Worm (Caenorhabditis elegans) whole organism, L3 larva: Measurements from ENCODE around the gene enpp-1.
A peak's percentile ranks its signal among the peaks of the same experiment; 100 is the strongest.

ENCODE experiments used
- R02D3.7 ChIP-seq: fragments of 150-350 bp; optimal IDR thresholded peaks from 2 replicates; lab custom pipeline; 2014; ENCODE audit warnings: missing biosample characterization, missing genetic modification characterization
- ZK546.5 ChIP-seq: sonication (generic microtip); optimal IDR thresholded peaks from 2 replicates; lab custom pipeline; 2017; ENCODE audit warnings: missing biosample characterization, missing genetic modification characterization
- ama-1 ChIP-seq: fragments of 150-350 bp; optimal IDR thresholded peaks from 2 replicates; lab custom pipeline; 2018
- ceh-16 ChIP-seq: sonication (generic microtip); optimal IDR thresholded peaks from 2 replicates; lab custom pipeline; 2017; ENCODE audit warnings: missing biosample characterization, missing genetic modification characterization
- ceh-28 ChIP-seq: fragments of 150-350 bp; optimal IDR thresholded peaks from 2 replicates; lab custom pipeline; 2014; ENCODE audit warnings: missing biosample characterization, missing genetic modification reagents, missing genetic modification characterization
- ceh-82 ChIP-seq: fragments of 150-350 bp; optimal IDR thresholded peaks from 2 replicates; lab custom pipeline; 2014; ENCODE audit warnings: missing biosample characterization, missing genetic modification characterization
- ceh-9 ChIP-seq: sonication (generic microtip); optimal IDR thresholded peaks from 2 replicates; lab custom pipeline; 2018; ENCODE audit warnings: missing biosample characterization, missing genetic modification characterization
- egl-5 ChIP-seq: fragments of 150-350 bp; optimal IDR thresholded peaks from 2 replicates; lab custom pipeline; 2017; ENCODE audit warnings: missing biosample characterization, missing genetic modification reagents, missing genetic modification characterization, inconsistent platforms
- elt-1 ChIP-seq: fragments of 150-350 bp; optimal IDR thresholded peaks from 2 replicates; lab custom pipeline; 2014; ENCODE audit warnings: missing biosample characterization, missing genetic modification characterization
- elt-3 ChIP-seq, 3 experiments: fragments of 150-350 bp in 1 of 3; sonication (generic microtip) in 2 of 3; optimal IDR thresholded peaks; 2 replicates in 2 of 3; 4 replicates in 1 of 3; lab custom pipeline; 2014 to 2017; ENCODE audit warnings: missing biosample characterization in 3 of 3, missing genetic modification characterization in 3 of 3
- eor-1 ChIP-seq, 2 experiments: fragments of 150-350 bp; optimal IDR thresholded peaks; 2 replicates each; lab custom pipeline; 2014 to 2018; ENCODE audit warnings: missing biosample characterization in 2 of 2, missing genetic modification characterization in 2 of 2
- fkh-2 ChIP-seq: fragments of 150-350 bp; optimal IDR thresholded peaks from 2 replicates; lab custom pipeline; 2014; ENCODE audit warnings: missing biosample characterization, missing genetic modification reagents, missing genetic modification characterization
- hmg-11 ChIP-seq: sonication (generic microtip); optimal IDR thresholded peaks from 2 replicates; lab custom pipeline; 2016; ENCODE audit warnings: missing genetic modification characterization, missing compliant biosample characterization
- jun-1 ChIP-seq: fragments of 150-350 bp; optimal IDR thresholded peaks from 2 replicates; lab custom pipeline; 2014; ENCODE audit warnings: missing biosample characterization, missing genetic modification reagents, missing genetic modification characterization
- lin-15B ChIP-seq: fragments of 150-350 bp; optimal IDR thresholded peaks from 2 replicates; lab custom pipeline; 2014; ENCODE audit warnings: missing biosample characterization, missing genetic modification characterization
- lin-39 ChIP-seq: fragments of 150-350 bp; optimal IDR thresholded peaks from 2 replicates; lab custom pipeline; 2018; ENCODE audit warnings: missing biosample characterization, missing genetic modification reagents, missing genetic modification characterization
- mdl-1 ChIP-seq: fragments of 150-350 bp; optimal IDR thresholded peaks from 2 replicates; lab custom pipeline; 2014; ENCODE audit warnings: missing biosample characterization, missing genetic modification characterization
- mml-1 ChIP-seq: fragments of 150-350 bp; sonication (generic microtip); optimal IDR thresholded peaks from 3 replicates; lab custom pipeline; 2014; ENCODE audit warnings: missing biosample characterization, missing genetic modification characterization
- nfya-1 ChIP-seq: sonication (generic microtip); optimal IDR thresholded peaks from 2 replicates; lab custom pipeline; 2017; ENCODE audit warnings: missing genetic modification characterization, mild to moderate bottlenecking, missing compliant biosample characterization, antibody characterized with exemption, moderate library complexity; ENCODE audit not compliant: insufficient read depth
- nhr-11 ChIP-seq: fragments of 150-350 bp; optimal IDR thresholded peaks from 2 replicates; lab custom pipeline; 2014; ENCODE audit warnings: missing biosample characterization, missing genetic modification characterization
- nhr-23 ChIP-seq: fragments of 150-350 bp; optimal IDR thresholded peaks from 2 replicates; lab custom pipeline; 2014; ENCODE audit warnings: missing biosample characterization, missing genetic modification reagents, missing genetic modification characterization
- nhr-25 ChIP-seq: sonication (generic microtip); optimal IDR thresholded peaks from 2 replicates; lab custom pipeline; 2017; ENCODE audit warnings: missing biosample characterization, missing genetic modification characterization
- nhr-28 ChIP-seq: fragments of 150-350 bp; optimal IDR thresholded peaks from 2 replicates; lab custom pipeline; 2014; ENCODE audit warnings: missing biosample characterization, missing genetic modification characterization
- nhr-43 ChIP-seq: sonication (generic microtip); optimal IDR thresholded peaks from 2 replicates; lab custom pipeline; 2016; ENCODE audit warnings: mild to moderate bottlenecking, missing genetic modification characterization, missing compliant biosample characterization; ENCODE audit not compliant: poor library complexity, severe bottlenecking
- nhr-67 ChIP-seq: fragments of 150-350 bp; optimal IDR thresholded peaks from 2 replicates; lab custom pipeline; 2014; ENCODE audit warnings: missing biosample characterization, missing genetic modification characterization
- nhr-76 ChIP-seq: fragments of 150-350 bp; sonication (generic microtip); optimal IDR thresholded peaks from 5 replicates; lab custom pipeline; 2014; ENCODE audit warnings: missing biosample characterization, missing genetic modification characterization
- pqm-1 ChIP-seq: fragments of 150-350 bp; optimal IDR thresholded peaks from 2 replicates; lab custom pipeline; 2017; ENCODE audit warnings: missing biosample characterization, missing genetic modification characterization, inconsistent platforms
- sea-2 ChIP-seq: fragments of 150-350 bp; sonication (generic microtip); optimal IDR thresholded peaks from 4 replicates; lab custom pipeline; 2014; ENCODE audit warnings: missing biosample characterization, missing genetic modification reagents, missing genetic modification characterization
- skn-1 ChIP-seq: fragments of 150-350 bp; optimal IDR thresholded peaks from 2 replicates; lab custom pipeline; 2014; ENCODE audit warnings: missing biosample characterization, missing genetic modification characterization
- tbx-2 ChIP-seq: sonication (generic microtip); optimal IDR thresholded peaks from 2 replicates; lab custom pipeline; 2016; ENCODE audit warnings: mild to moderate bottlenecking, missing genetic modification characterization, missing compliant biosample characterization
- unc-39 ChIP-seq: sonication (generic microtip); optimal IDR thresholded peaks from 4 replicates; lab custom pipeline; 2017; ENCODE audit warnings: missing biosample characterization, missing genetic modification characterization
- unc-62 ChIP-seq: fragments of 150-350 bp; sonication (generic microtip); optimal IDR thresholded peaks from 4 replicates; lab custom pipeline; 2014; ENCODE audit warnings: missing biosample characterization, missing genetic modification reagents, missing genetic modification characterization
- zag-1 ChIP-seq: fragments of 150-350 bp; optimal IDR thresholded peaks from 2 replicates; lab custom pipeline; 2014; ENCODE audit warnings: missing biosample characterization, missing genetic modification characterization
- ztf-11 ChIP-seq: fragments of 150-350 bp; optimal IDR thresholded peaks from 2 replicates; lab custom pipeline; 2014; ENCODE audit warnings: missing biosample characterization, missing genetic modification characterization
- ztf-4 ChIP-seq: fragments of 150-350 bp; optimal IDR thresholded peaks from 2 replicates; lab custom pipeline; 2014; ENCODE audit warnings: missing biosample characterization, missing genetic modification characterization

The enpp-1 gene

DNA sequence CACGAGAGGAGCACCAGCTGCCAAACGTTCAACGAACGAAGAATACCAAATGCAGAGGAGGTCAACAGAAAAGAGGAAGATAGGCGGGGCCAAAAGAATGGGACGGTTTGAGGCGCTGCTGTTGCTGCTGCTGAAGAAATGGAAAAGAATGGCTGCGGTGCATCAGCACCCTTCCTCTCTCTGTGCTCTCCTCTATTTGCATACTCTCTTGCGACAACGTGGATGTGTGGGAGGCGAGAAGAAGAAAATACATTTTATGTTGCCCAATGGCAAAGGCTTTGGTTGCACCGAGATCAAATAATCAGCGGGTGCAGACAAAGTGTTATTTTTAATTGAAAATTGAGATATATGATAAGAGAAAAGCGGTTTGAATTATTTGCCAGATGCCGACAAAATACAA lies 27.1 kb downstream of the enpp-1 start:
- TF ChIP-seq nfya-1 (peak; percentile 25), ceh-9 (no peak), nhr-11 (tag; lab: Kevin White, UChicago) (no peak), ZK546.5 (tag; lab: Kevin White, UChicago) (no peak)

- TF ChIP-seq nhr-25 (peak; percentile 51), unc-62 (GFP tag; lab: Kevin White, UChicago) (no peak), egl-5 (tag; lab: Kevin White, UChicago) (peak; percentile 35)
Observed at ce11 chrV:12159975-12160374, 28.7 kb downstream of the enpp-1 start.

DNA sequence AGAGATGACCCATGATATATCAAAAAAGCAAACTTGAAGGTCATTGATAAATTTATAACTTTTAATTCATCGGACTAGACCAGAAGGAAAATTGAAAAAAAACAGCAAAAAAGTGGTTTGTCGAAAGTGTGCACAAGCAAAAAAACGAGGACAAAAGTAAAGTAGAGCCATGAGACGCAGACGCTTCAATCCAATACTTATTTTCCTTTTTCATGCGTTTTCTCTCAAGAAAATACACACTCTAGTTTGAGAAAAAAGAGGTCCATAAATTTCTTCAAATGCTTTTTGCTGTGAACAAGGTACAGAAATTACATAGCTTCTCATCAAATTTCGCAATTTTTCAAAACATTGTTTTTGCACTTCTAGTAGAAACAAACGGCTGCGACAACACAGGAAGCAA lies 29.9 kb downstream of the enpp-1 start:
- TF ChIP-seq lin-15B (tag; lab: Kevin White, UChicago), result no peak
- TF ChIP-seq nhr-28, result no peak
- TF ChIP-seq ama-1 (lab: Kevin White, UChicago), result no peak
- no peak for TF ChIP-seq pqm-1 (tag; lab: Kevin White, UChicago)
- no peak for TF ChIP-seq zag-1 (tag; lab: Kevin White, UChicago)
- peak; percentile 34 for TF ChIP-seq hmg-11 (tag; lab: Kevin White, UChicago)
- TF ChIP-seq egl-5 (tag; lab: Kevin White, UChicago), result no peak
- TF ChIP-seq nhr-76 (tag; lab: Kevin White, UChicago), result no peak
- no peak for TF ChIP-seq unc-62 (GFP tag; lab: Kevin White, UChicago)
- no peak for TF ChIP-seq jun-1
- no peak for TF ChIP-seq elt-1
- no peak for TF ChIP-seq nhr-67 (tag; lab: Kevin White, UChicago)
- TF ChIP-seq nfya-1, result peak; percentile 15

- TF ChIP-seq skn-1 (tag; lab: Kevin White, UChicago) (no peak), fkh-2 (tag; lab: Kevin White, UChicago) (no peak), elt-3 (tag; optimal IDR thresholded peaks at IDR 0.05; lab: Kevin White, UChicago) (no peak), nhr-23 (tag; lab: Kevin White, UChicago) (no peak), elt-1 (no peak), lin-39 (tag; lab: Kevin White, UChicago) (no peak), sea-2 (GFP tag; lab: Kevin White, UChicago) (no peak), ztf-11 (no peak), mml-1 (tag; lab: Kevin White, UChicago) (no peak), ceh-16 (tag; lab: Kevin White, UChicago) (no peak)
Observed at ce11 chrV:12162220-12162619, 31.0 kb downstream of the enpp-1 start, which contains the start of gene C27A7.5. TSS of gene C27A7.5 (minus strand) at chrV:12162320.

DNA sequence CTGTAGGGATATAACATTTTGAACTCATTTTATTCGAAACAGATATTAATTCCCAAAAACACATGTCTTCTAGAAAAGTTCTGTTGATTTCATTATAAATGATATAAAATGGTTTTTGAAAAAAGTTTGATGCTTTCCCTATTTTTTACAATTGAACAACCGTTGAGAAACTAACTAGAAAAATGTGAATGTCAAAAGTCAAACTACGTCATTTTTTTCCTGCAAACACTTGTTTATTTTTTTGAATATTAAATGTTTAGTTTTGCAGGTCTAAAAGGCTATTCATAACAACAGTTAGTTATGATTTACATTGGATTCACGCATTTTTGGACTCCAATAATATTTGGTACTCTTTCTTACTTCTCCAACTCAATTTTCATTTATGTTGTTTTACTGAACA lies 31.6 kb downstream of the enpp-1 start, which contains the start of gene srj-4:
Gene srj-4, plus strand, starts transcription at position 301 of the 400 bp plus-strand sequence.
- no peak for TF ChIP-seq jun-1
- no peak for TF ChIP-seq ceh-16 (tag; lab: Kevin White, UChicago)
- TF ChIP-seq zag-1 (tag; lab: Kevin White, UChicago), result no peak
- TF ChIP-seq nhr-76 (tag; lab: Kevin White, UChicago), result no peak
- no peak for TF ChIP-seq nfya-1

DNA sequence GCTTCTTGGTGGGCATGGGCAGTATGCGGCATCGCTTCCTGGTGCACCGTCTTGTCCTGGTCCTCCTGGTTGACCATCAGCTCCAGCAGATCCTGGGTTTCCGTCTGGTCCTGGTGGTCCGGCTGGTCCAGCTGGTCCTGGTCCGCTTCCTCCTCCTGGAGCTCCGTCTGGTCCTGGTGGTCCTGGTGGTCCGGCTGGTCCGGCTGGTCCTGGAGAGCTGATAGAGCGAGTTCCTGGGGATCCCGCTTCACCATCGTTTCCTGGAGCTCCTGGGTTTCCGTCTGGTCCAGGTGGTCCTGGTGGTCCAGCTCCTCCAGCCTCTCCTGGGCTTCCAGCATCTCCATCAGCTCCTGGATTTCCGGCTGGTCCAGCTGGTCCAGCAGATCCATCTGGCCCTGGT lies 35.8 kb downstream of the enpp-1 start:
- TF ChIP-seq eor-1 (tag; optimal IDR thresholded peaks at IDR 0.05; lab: Kevin White, UChicago) (no peak), ceh-9 (no peak), nhr-25 (no peak), mdl-1 (tag; lab: Kevin White, UChicago) (no peak), nhr-67 (tag; lab: Kevin White, UChicago) (no peak), ztf-11 (no peak), elt-1 (no peak), nhr-11 (tag; lab: Kevin White, UChicago) (no peak), unc-39 (tag; lab: Kevin White, UChicago) (no peak), ceh-82 (no peak), nhr-43 (tag; lab: Kevin White, UChicago) (no peak), R02D3.7 (tag; lab: Kevin White, UChicago) (no peak), ceh-28 (tag; lab: Kevin White, UChicago) (no peak), egl-5 (tag; lab: Kevin White, UChicago) (no peak), nhr-76 (tag; lab: Kevin White, UChicago) (no peak), tbx-2 (no peak), ztf-4 (tag; lab: Kevin White, UChicago) (no peak)
